Worm (Caenorhabditis elegans): ENCODE data around the gene K02F3.2.
A peak's percentile ranks its signal among the peaks of the same experiment; 100 is the strongest.

Gene K02F3.2

DNA sequence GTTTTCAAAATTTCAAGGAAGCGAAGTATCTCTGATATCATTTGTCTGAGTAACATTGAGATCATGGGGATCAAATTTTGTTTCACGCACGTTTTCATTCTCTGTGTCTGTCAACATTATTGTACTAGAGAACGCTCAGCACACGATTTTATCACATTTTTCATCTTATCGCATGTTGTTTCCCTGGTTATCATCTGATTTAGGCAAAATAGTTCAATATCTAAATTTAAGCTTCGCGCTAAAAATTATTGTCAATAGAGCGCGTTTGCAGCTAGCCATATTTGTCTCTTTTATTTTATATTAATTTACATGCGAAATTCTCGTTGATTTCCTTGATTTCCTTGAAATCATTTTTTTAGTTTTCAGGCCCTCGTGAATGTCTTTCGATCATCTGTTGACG lies at the start of gene K02F3.2:
K02F3.2 (plus strand) TSS at position 357 of the 400 bp plus-strand sequence.
- TF ChIP-seq ztf-26 (tag; optimal IDR thresholded peaks at IDR 0.05) (peak; percentile 39), mcd-1 (GFP tag; IDR thresholded peaks at IDR 0.05) (peak; percentile 91), attf-5 (GFP tag; optimal IDR thresholded peaks at IDR 0.05) (peak; percentile 12), akir-1 (GFP tag; optimal IDR thresholded peaks at IDR 0.05) (no peak), lin-40 (tag; optimal IDR thresholded peaks at IDR 0.05) (peak; percentile 50), xnd-1 (tag; optimal IDR thresholded peaks at IDR 0.05) (no peak), lin-54 (GFP tag; optimal IDR thresholded peaks at IDR 0.05) (peak; percentile 70), cebp-1 (GFP tag; IDR thresholded peaks at IDR 0.05) (no peak), cebp-1 (tag; optimal IDR thresholded peaks at IDR 0.05) (peak; percentile 30), nhr-80 (tag; optimal IDR thresholded peaks at IDR 0.05) (peak; percentile 48), lin-35 (GFP tag; optimal IDR thresholded peaks at IDR 0.05) (peak in 1 of 3 experiments; percentile 68), ceh-100 (GFP tag; IDR thresholded peaks at IDR 0.05) (no peak), efl-1 (GFP tag; optimal IDR thresholded peaks at IDR 0.05) (peak; percentile 57), tbp1 (GFP tag; optimal IDR thresholded peaks at IDR 0.05) (peak; percentile 29)

DNA sequence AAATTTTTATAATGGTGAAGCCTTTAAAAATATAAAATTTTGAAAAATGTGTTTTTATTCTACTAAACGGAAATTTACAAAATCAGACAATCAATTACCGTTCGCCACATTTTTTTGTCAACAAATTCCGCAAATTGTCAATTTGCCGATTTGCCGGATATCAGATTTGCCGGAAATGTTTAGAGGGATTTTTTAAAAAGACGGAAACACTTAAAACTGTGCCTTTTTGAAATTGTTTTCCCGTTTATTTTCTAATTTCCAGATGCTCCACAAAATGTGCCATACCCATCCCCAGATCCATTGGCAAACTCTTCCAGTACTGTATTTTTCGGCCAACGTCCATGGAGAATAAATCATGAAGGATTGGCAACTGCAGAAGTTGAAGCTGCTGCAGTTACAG lies 48.1 kb upstream of the K02F3.2 start:
- TF ChIP-seq rpc-1 (optimal IDR thresholded peaks at IDR 0.05) (no peak), rpc-1 (tag; optimal IDR thresholded peaks at IDR 0.05) (no peak), lag-1 (GFP tag; IDR thresholded peaks at IDR 0.05) (no peak), madf-3 (GFP tag; IDR thresholded peaks at IDR 0.05) (no peak), F22D6.2 (tag; optimal IDR thresholded peaks at IDR 0.05) (no peak), ceh-100 (GFP tag; IDR thresholded peaks at IDR 0.05) (no peak), akir-1 (GFP tag; optimal IDR thresholded peaks at IDR 0.05) (no peak), ceh-40 (GFP tag; IDR thresholded peaks at IDR 0.05) (no peak), lin-35 (GFP tag; optimal IDR thresholded peaks at IDR 0.05) (no peak), snpc-4 (GFP tag; optimal IDR thresholded peaks at IDR 0.05) (no peak), snpc-4 (tag; optimal IDR thresholded peaks at IDR 0.05) (no peak), nhr-90 (tag; optimal IDR thresholded peaks at IDR 0.05) (no peak), F49E8.2 (tag; optimal IDR thresholded peaks at IDR 0.05; ENCODE audit: insufficient read depth) (no peak), sea-2 (GFP tag; IDR thresholded peaks at IDR 0.05) (no peak)

DNA sequence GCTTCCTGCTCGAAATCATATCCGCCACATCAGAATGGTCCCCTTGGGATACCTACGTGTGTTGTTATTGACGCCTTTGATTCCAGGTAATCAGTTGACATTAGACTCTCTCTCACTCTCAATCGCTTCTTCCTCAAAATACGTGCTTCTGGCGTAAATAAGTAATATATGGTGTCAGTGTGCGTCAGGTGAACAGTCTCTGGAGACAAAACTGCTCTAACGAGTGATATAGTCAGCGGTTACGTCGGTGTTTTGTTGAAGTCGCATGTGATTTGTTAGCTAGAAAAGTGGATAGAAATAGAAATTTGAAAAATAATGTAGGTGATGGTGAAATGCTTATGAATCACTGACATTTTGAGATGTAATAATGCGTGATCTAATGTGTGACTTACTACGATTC lies 43.6 kb upstream of the K02F3.2 start:
- TF ChIP-seq snpc-4 (GFP tag; optimal IDR thresholded peaks at IDR 0.05), result no peak
- no peak for TF ChIP-seq snpc-4 (tag; optimal IDR thresholded peaks at IDR 0.05)
- TF ChIP-seq F57A8.1 (GFP tag; optimal IDR thresholded peaks at IDR 0.05), result no peak
- no peak for TF ChIP-seq hrde-1 (tag; optimal IDR thresholded peaks at IDR 0.05; ENCODE audit: borderline replicate concordance)
- TF ChIP-seq ZK185.1 (tag; optimal IDR thresholded peaks at IDR 0.05; ENCODE audit: poor library complexity, severe bottlenecking), result no peak
- no peak for TF ChIP-seq zfh-2 (GFP tag; conservative IDR thresholded peaks at IDR 0.05)
- no peak for TF ChIP-seq mxl-1 (tag; optimal IDR thresholded peaks at IDR 0.05)
- no peak for TF ChIP-seq pha-4 (tag; optimal IDR thresholded peaks at IDR 0.05)

DNA sequence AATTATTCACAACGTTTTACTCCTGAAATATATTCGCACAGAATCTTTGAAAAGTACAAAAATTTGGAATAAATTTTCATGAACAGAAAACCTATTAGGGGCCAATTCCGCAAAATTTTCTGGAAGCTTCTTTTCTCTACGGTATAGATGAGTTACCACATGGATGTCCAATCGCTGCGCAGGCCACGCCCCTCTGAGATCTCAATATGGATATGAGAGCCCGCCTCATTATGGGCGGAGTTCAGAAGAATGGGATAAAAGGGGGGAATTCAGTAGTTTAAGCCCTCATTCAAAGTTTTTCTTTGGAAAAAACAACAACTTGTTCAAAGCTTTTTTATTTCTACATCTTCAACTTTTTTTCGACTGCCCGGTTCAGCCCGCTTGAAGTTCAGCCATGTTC lies 34.1 kb upstream of the K02F3.2 start, which contains the start of gene daf-7:
daf-7 (plus strand) TSS at position 301 of the 400 bp plus-strand sequence.
- TF ChIP-seq nhr-27 (tag; optimal IDR thresholded peaks at IDR 0.05), result no peak
- no peak for TF ChIP-seq snpc-4 (GFP tag; optimal IDR thresholded peaks at IDR 0.05)
- no peak for TF ChIP-seq snpc-4 (tag; optimal IDR thresholded peaks at IDR 0.05)
- no peak for TF ChIP-seq dpff-1 (tag; optimal IDR thresholded peaks at IDR 0.05)
- TF ChIP-seq ekl-4 (GFP tag; IDR thresholded peaks at IDR 0.05), result no peak
- TF ChIP-seq snpc-1.1 (tag; optimal IDR thresholded peaks at IDR 0.05; ENCODE audit: insufficient read depth), result no peak
- no peak for TF ChIP-seq B0035.1 (tag; optimal IDR thresholded peaks at IDR 0.05)
- no peak for TF ChIP-seq hmg-1.2 (GFP tag; IDR thresholded peaks at IDR 0.05)
- no peak for TF ChIP-seq lir-1 (GFP tag; conservative IDR thresholded peaks at IDR 0.05)
- TF ChIP-seq mcd-1 (GFP tag; IDR thresholded peaks at IDR 0.05), result no peak
- no peak for TF ChIP-seq hlh-12 (tag; optimal IDR thresholded peaks at IDR 0.05)
- no peak for TF ChIP-seq hsf-1 (GFP tag; IDR thresholded peaks at IDR 0.05)
- TF ChIP-seq athp-1 (tag; optimal IDR thresholded peaks at IDR 0.05), result no peak
- no peak for TF ChIP-seq snpc-1.3 (tag; optimal IDR thresholded peaks at IDR 0.05; ENCODE audit: insufficient read depth)
- no peak for TF ChIP-seq sea-2 (GFP tag; IDR thresholded peaks at IDR 0.05)
- TF ChIP-seq F23B12.7 (tag; optimal IDR thresholded peaks at IDR 0.05; ENCODE audit: insufficient read depth), result no peak
- no peak for TF ChIP-seq ZK185.1 (tag; optimal IDR thresholded peaks at IDR 0.05; ENCODE audit: poor library complexity, severe bottlenecking)
- TF ChIP-seq cebp-2 (GFP tag; IDR thresholded peaks at IDR 0.05), result no peak
- no peak for TF ChIP-seq hlh-26 (GFP tag; conservative IDR thresholded peaks at IDR 0.05)
